Worm (Caenorhabditis elegans): ENCODE results near the gene C56C10.6.

Gene C56C10.6

ce11 chrII:6608626-6609025 is 27.5 kb upstream of the C56C10.6 start:
- TF ChIP-seq ceh-82 (tag; optimal IDR thresholded peaks at IDR 0.05) (no peak), jun-1 (tag; optimal IDR thresholded peaks at IDR 0.05) (no peak), rnt-1 (tag; optimal IDR thresholded peaks at IDR 0.05) (no peak), pax-3 (tag; optimal IDR thresholded peaks at IDR 0.05) (no peak), aly-2 (tag; optimal IDR thresholded peaks at IDR 0.05) (no peak), C16A3.4 (tag; optimal IDR thresholded peaks at IDR 0.05) (no peak), nhr-76 (tag; optimal IDR thresholded peaks at IDR 0.05) (no peak)

ce11 chrII:6600973-6601372 is 19.8 kb upstream of the C56C10.6 start, which contains the start of gene vps-33.2:
vps-33.2 (plus strand) TSS chrII:6601216.
- TF ChIP-seq irx-1 (tag; optimal IDR thresholded peaks at IDR 0.05) (peak; percentile 8), rnt-1 (tag; optimal IDR thresholded peaks at IDR 0.05) (peak; percentile 68), blmp-1 (tag; optimal IDR thresholded peaks at IDR 0.05) (peak; percentile 4), egl-13 (tag; optimal IDR thresholded peaks at IDR 0.05) (no peak), grh-1 (GFP tag; IDR thresholded peaks at IDR 0.05) (no peak), aly-2 (tag; optimal IDR thresholded peaks at IDR 0.05) (no peak), aha-1 (tag; optimal IDR thresholded peaks at IDR 0.05) (no peak), nhr-19 (GFP tag; conservative IDR thresholded peaks at IDR 0.05) (peak; percentile 53), zag-1 (tag; optimal IDR thresholded peaks at IDR 0.05) (no peak), unc-86 (tag; optimal IDR thresholded peaks at IDR 0.05) (peak; percentile 40), nhr-28 (tag; optimal IDR thresholded peaks at IDR 0.05) (no peak), fos-1 (tag; optimal IDR thresholded peaks at IDR 0.05) (peak; percentile 42), ceh-82 (tag; optimal IDR thresholded peaks at IDR 0.05) (peak in 2 of 3 experiments; percentile 6 to 32), nhr-84 (tag; optimal IDR thresholded peaks at IDR 0.05) (no peak), dsc-1 (tag; optimal IDR thresholded peaks at IDR 0.05) (peak; percentile 36), lsy-2 (tag; optimal IDR thresholded peaks at IDR 0.05) (peak; percentile 55 to 61), isw-1 (GFP tag; IDR thresholded peaks at IDR 0.05) (no peak), fkh-4 (tag; optimal IDR thresholded peaks at IDR 0.05; ENCODE audit: borderline replicate concordance) (no peak), nhr-237 (tag; optimal IDR thresholded peaks at IDR 0.05) (no peak), mdl-1 (tag; optimal IDR thresholded peaks at IDR 0.05) (peak in 1 of 2 experiments; percentile 58), egl-27 (tag; optimal IDR thresholded peaks at IDR 0.05) (no peak), vab-15 (tag; optimal IDR thresholded peaks at IDR 0.05) (no peak), mef-2 (tag; optimal IDR thresholded peaks at IDR 0.05) (no peak), sox-4 (tag; optimal IDR thresholded peaks at IDR 0.05) (no peak), nhr-47 (tag; optimal IDR thresholded peaks at IDR 0.05) (peak; percentile 66), ceh-63 (GFP tag; optimal IDR thresholded peaks at IDR 0.05) (no peak), ama-1 (optimal IDR thresholded peaks at IDR 0.05) (no peak), ceh-8 (GFP tag; optimal IDR thresholded peaks at IDR 0.05) (no peak), nhr-12 (tag; optimal IDR thresholded peaks at IDR 0.05) (no peak), Y116A8C.19 (tag; optimal IDR thresholded peaks at IDR 0.05; ENCODE audit: borderline replicate concordance) (no peak), jun-1 (tag; optimal IDR thresholded peaks at IDR 0.05) (no peak), C04F5.9 (tag; optimal IDR thresholded peaks at IDR 0.05) (peak; percentile 13), snpc-4 (tag; optimal IDR thresholded peaks at IDR 0.05) (no peak), lin-13 (GFP tag; optimal IDR thresholded peaks at IDR 0.05) (no peak), efl-3 (GFP tag; optimal IDR thresholded peaks at IDR 0.05) (no peak), nhr-11 (tag; optimal IDR thresholded peaks at IDR 0.05) (no peak), mep-1 (tag; optimal IDR thresholded peaks at IDR 0.05) (no peak), swsn-7 (tag; optimal IDR thresholded peaks at IDR 0.05) (peak; percentile 61), nhr-90 (tag; optimal IDR thresholded peaks at IDR 0.05; ENCODE audit: poor library complexity) (peak; percentile 0), pax-3 (tag; optimal IDR thresholded peaks at IDR 0.05) (no peak), ceh-90 (tag; optimal IDR thresholded peaks at IDR 0.05) (no peak), ets-5 (GFP tag; IDR thresholded peaks at IDR 0.05) (no peak), unc-30 (tag; optimal IDR thresholded peaks at IDR 0.05) (no peak), skn-1 (tag; optimal IDR thresholded peaks at IDR 0.05) (no peak), nhr-76 (tag; optimal IDR thresholded peaks at IDR 0.05) (no peak), unc-62 (GFP tag; optimal IDR thresholded peaks at IDR 0.05) (no peak), elt-3 (tag; optimal IDR thresholded peaks at IDR 0.05) (peak in 1 of 6 experiments; percentile 6), hpl-2 (GFP tag; optimal IDR thresholded peaks at IDR 0.05) (no peak), ztf-4 (tag; optimal IDR thresholded peaks at IDR 0.05) (no peak), tbx-2 (tag; optimal IDR thresholded peaks at IDR 0.05) (peak; percentile 63), unc-98 (GFP tag; IDR thresholded peaks at IDR 0.05) (no peak)
